Worm (Caenorhabditis elegans): ENCODE results near the gene T10G3.4.

T10G3.4 gene

ce11 chrV:13462974-13463373 is 21.3 kb downstream of the T10G3.4 start, which contains the start of gene frm-10 (continued):
- no peak for TF ChIP-seq hlh-12 (tag; optimal IDR thresholded peaks at IDR 0.05)
- TF ChIP-seq mel-28 (tag; optimal IDR thresholded peaks at IDR 0.05; ENCODE audit: borderline replicate concordance), result no peak
- TF ChIP-seq egl-18 (GFP tag; IDR thresholded peaks at IDR 0.05), result no peak
- peak; percentile 54 for TF ChIP-seq ZK185.1 (tag; optimal IDR thresholded peaks at IDR 0.05; ENCODE audit: poor library complexity, severe bottlenecking)
- TF ChIP-seq T26A5.8 (tag; optimal IDR thresholded peaks at IDR 0.05), result no peak
- TF ChIP-seq B0336.3 (GFP tag; IDR thresholded peaks at IDR 0.05), result peak; percentile 78; the same call in 1 of the 2 replicates
- TF ChIP-seq die-1 (tag; optimal IDR thresholded peaks at IDR 0.05), result no peak
- TF ChIP-seq Y53G8AR.9 (GFP tag; conservative IDR thresholded peaks at IDR 0.05), result no peak
- no peak for TF ChIP-seq snpc-3.4 (tag; optimal IDR thresholded peaks at IDR 0.05)
- no peak for TF ChIP-seq lin-26 (GFP tag; IDR thresholded peaks at IDR 0.05)
- no peak for TF ChIP-seq ceh-58 (GFP tag; IDR thresholded peaks at IDR 0.05)
- no peak for TF ChIP-seq bed-2 (GFP tag; IDR thresholded peaks at IDR 0.05)
- TF ChIP-seq sea-2 (GFP tag; IDR thresholded peaks at IDR 0.05), result no peak
- TF ChIP-seq bed-1 (GFP tag; IDR thresholded peaks at IDR 0.05), result no peak
- no peak for TF ChIP-seq snpc-1.1 (tag; optimal IDR thresholded peaks at IDR 0.05; ENCODE audit: insufficient read depth)
- no peak for TF ChIP-seq aptf-2 (GFP tag; conservative IDR thresholded peaks at IDR 0.05)
- no peak for TF ChIP-seq Y67H2A.10 (GFP tag; conservative IDR thresholded peaks at IDR 0.05)
- TF ChIP-seq snpc-4 (GFP tag; optimal IDR thresholded peaks at IDR 0.05), result no peak
- peak in 2 of 4 experiments; percentile 45 to 59 for TF ChIP-seq snpc-4 (tag; optimal IDR thresholded peaks at IDR 0.05)
- TF ChIP-seq nhr-179 (tag; optimal IDR thresholded peaks at IDR 0.05), result no peak
- TF ChIP-seq dpff-1 (tag; optimal IDR thresholded peaks at IDR 0.05), result no peak
- TF ChIP-seq ztf-18 (tag; optimal IDR thresholded peaks at IDR 0.05), result peak; percentile 39
- TF ChIP-seq rpc-1 (optimal IDR thresholded peaks at IDR 0.05), result no peak
- TF ChIP-seq rpc-1 (tag; optimal IDR thresholded peaks at IDR 0.05), result no peak
- no peak for TF ChIP-seq F39B2.1 (GFP tag; IDR thresholded peaks at IDR 0.05)
- no peak for TF ChIP-seq C17E4.6 (GFP tag; IDR thresholded peaks at IDR 0.05)
- peak; percentile 21 for TF ChIP-seq ceh-27 (GFP tag; optimal IDR thresholded peaks at IDR 0.05)
- no peak for TF ChIP-seq F52B5.7 (tag; optimal IDR thresholded peaks at IDR 0.05)
- no peak for TF ChIP-seq F55B11.4 (tag; optimal IDR thresholded peaks at IDR 0.05; ENCODE audit: borderline replicate concordance, insufficient read depth)
- TF ChIP-seq attf-6 (GFP tag; IDR thresholded peaks at IDR 0.05), result no peak
- no peak for TF ChIP-seq him-1 (tag; optimal IDR thresholded peaks at IDR 0.05)
- no peak for TF ChIP-seq lsy-27 (tag; optimal IDR thresholded peaks at IDR 0.05; ENCODE audit: borderline replicate concordance, insufficient read depth)
- TF ChIP-seq ekl-4 (GFP tag; IDR thresholded peaks at IDR 0.05), result no peak
- TF ChIP-seq rcor-1 (GFP tag; IDR thresholded peaks at IDR 0.05), result 0 out of 2 replicates have a peak, but pooled peaks have one; percentile 36
- no peak for TF ChIP-seq efl-1 (GFP tag; optimal IDR thresholded peaks at IDR 0.05)
- no peak for TF ChIP-seq Y79H2A.3 (GFP tag; conservative IDR thresholded peaks at IDR 0.05)
- no peak for TF ChIP-seq madf-6 (GFP tag; IDR thresholded peaks at IDR 0.05)
- TF ChIP-seq madf-10 (tag; optimal IDR thresholded peaks at IDR 0.05), result peak; percentile 74
- TF ChIP-seq Y56A3A.18 (GFP tag; IDR thresholded peaks at IDR 0.05), result no peak
- TF ChIP-seq hmg-20 (GFP tag; IDR thresholded peaks at IDR 0.05), result no peak
- TF ChIP-seq nhr-80 (tag; optimal IDR thresholded peaks at IDR 0.05), result peak; percentile 94
- peak; percentile 99 for TF ChIP-seq cebp-1 (GFP tag; IDR thresholded peaks at IDR 0.05)
- peak; percentile 100 for TF ChIP-seq cebp-1 (tag; optimal IDR thresholded peaks at IDR 0.05)
- TF ChIP-seq Y53F4B.3 (GFP tag; IDR thresholded peaks at IDR 0.05), result no peak
- TF ChIP-seq ceh-40 (GFP tag; IDR thresholded peaks at IDR 0.05), result no peak
- no peak for TF ChIP-seq F57C9.4 (tag; optimal IDR thresholded peaks at IDR 0.05)
- no peak for TF ChIP-seq ztf-22 (GFP tag; optimal IDR thresholded peaks at IDR 0.05)
- no peak for TF ChIP-seq tbp1 (GFP tag; optimal IDR thresholded peaks at IDR 0.05)
- no peak for TF ChIP-seq mes-4 (tag; optimal IDR thresholded peaks at IDR 0.05)
- TF ChIP-seq F23B12.7 (tag; optimal IDR thresholded peaks at IDR 0.05; ENCODE audit: insufficient read depth), result no peak

Data from whole organism, young adult.